Worm (Caenorhabditis elegans): ENCODE measurements around the gene C02D5.2.

- TF ChIP-seq ceh-82 (tag; optimal IDR thresholded peaks at IDR 0.05) (no peak), lir-3 (tag; optimal IDR thresholded peaks at IDR 0.05) (no peak), arid-1 (GFP tag; conservative IDR thresholded peaks at IDR 0.05) (no peak), nhr-11 (tag; optimal IDR thresholded peaks at IDR 0.05) (no peak), R02D3.7 (tag; optimal IDR thresholded peaks at IDR 0.05) (no peak), ceh-62 (tag; optimal IDR thresholded peaks at IDR 0.05) (no peak), mes-2 (tag; optimal IDR thresholded peaks at IDR 0.05; ENCODE audit: poor library complexity, severe bottlenecking) (no peak), daf-12 (tag; optimal IDR thresholded peaks at IDR 0.05) (no peak)
Observed at ce11 chrIII:8580802-8581201, 23.7 kb downstream of the C02D5.2 start, which contains the start of gene doxa-1.

All from whole organism, L4 larva.